Fruit fly (Drosophila melanogaster) Kc167 (cell line): Measurements from ENCODE around the gene CG31358.

Source experiments
- Myc ChIP-seq: fragments of >200 bp; optimal IDR thresholded peaks from 2 replicates; lab custom pipeline; 2017; ENCODE audit warnings: missing external identifiers
- Sin3A ChIP-seq: fragments of >200 bp; optimal IDR thresholded peaks from 2 replicates; lab custom pipeline; 2018; ENCODE audit warnings: missing external identifiers
- h ChIP-seq: fragments of >200 bp; optimal IDR thresholded peaks from 3 replicates; lab custom pipeline; 2018; ENCODE audit warnings: missing external identifiers
- insv ChIP-seq: fragments of >200 bp; optimal IDR thresholded peaks from 3 replicates; lab custom pipeline; 2018; ENCODE audit warnings: missing external identifiers
- psq ChIP-seq: fragments of >200 bp; optimal IDR thresholded peaks from 2 replicates; lab custom pipeline; 2017; ENCODE audit warnings: missing external identifiers
- ttk ChIP-seq: sonication (Bioruptor generic); optimal IDR thresholded peaks from 2 replicates; lab custom pipeline; 2017; ENCODE audit warnings: missing external identifiers

CG31358 gene

DNA sequence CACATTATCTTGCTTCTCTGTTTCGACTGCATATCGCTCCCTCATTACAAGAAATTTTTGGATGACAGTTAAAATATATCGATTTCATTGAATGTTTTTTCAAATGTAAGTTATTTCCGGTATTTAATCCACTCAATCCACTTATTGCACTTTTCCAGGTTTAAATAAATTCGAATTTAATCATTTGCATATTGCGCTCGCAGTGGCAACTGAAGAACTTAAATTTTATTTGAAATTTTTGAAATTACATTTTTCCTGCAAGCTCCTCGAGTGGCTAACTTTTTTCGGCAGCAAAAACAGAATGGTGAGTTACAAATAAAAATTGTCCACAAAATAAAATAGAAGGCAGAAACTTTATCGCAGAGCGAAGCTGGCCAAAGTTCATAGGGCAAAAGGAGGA is at the start of gene CG31358, which contains the start of the genes CG42504 and CG42505:
Gene CG31358, minus strand, starts transcription at position 101 of the 400 bp plus-strand sequence.
Gene CG42504, minus strand, starts transcription at position 101 of the 400 bp plus-strand sequence.
Gene CG42505, minus strand, starts transcription at position 101 of the 400 bp plus-strand sequence.
- TF ChIP-seq ttk = no peak
- no peak for TF ChIP-seq Myc (lab: Kevin White, UChicago)
- TF ChIP-seq psq (lab: Kevin White, UChicago) = no peak

DNA sequence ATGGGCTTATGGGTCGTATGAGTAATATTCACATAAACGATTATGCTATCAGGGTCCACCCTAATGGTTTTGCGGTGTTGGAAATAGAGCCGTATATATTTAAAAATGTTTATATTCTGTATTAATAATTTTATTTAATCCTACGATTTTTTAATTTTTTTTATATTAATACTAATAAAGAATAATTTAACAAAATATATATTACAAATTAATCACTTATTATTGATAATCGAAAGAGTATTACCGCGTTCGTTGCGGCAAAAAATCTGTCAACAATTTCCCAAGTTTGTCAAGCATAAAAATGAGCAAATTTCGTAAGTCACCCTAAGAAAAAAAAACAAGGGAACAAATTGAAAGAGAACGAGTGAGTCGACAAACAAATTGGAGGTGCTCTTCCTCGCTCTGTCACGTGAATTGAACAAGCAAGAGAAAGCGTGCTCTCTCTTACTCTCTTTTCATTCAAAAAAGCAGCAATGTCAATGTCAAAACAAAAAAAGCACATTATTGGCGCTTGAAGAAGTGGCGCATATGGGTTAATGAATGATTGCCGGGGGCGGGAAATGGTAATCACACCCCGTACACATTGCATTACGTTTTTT is 48.9 kb upstream of the CG31358 start:
- no peak for TF ChIP-seq Myc (lab: Kevin White, UChicago)
- TF ChIP-seq insv (lab: Kevin White, UChicago) = no peak
- TF ChIP-seq h (lab: Kevin White, UChicago) = no peak
- no peak for TF ChIP-seq ttk
- TF ChIP-seq psq (lab: Kevin White, UChicago) = no peak
- no peak for TF ChIP-seq Sin3A (lab: Kevin White, UChicago)

DNA sequence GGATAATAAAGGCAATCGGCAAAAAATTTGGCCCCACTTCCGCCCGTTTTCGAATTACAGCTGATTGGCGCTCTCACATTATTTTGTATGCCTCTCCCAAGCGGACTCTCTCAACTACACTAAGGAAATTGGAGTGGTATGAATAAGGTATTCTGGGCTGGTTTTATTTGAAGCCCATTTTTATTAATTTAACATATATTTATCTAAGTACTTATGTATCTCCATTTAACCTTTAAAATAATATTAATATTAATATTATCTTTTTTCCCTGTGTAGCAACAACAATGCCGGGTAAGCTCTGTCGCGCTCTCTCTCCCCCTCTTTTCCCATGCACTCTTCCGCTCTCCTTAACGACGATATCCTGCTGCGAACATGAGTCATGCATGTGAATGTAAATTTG is 47.4 kb upstream of the CG31358 start:
- TF ChIP-seq h (lab: Kevin White, UChicago) = no peak
- no peak for TF ChIP-seq psq (lab: Kevin White, UChicago)
- no peak for TF ChIP-seq Sin3A (lab: Kevin White, UChicago)
- no peak for TF ChIP-seq Myc (lab: Kevin White, UChicago)
- no peak for TF ChIP-seq insv (lab: Kevin White, UChicago)
- TF ChIP-seq ttk = no peak

DNA sequence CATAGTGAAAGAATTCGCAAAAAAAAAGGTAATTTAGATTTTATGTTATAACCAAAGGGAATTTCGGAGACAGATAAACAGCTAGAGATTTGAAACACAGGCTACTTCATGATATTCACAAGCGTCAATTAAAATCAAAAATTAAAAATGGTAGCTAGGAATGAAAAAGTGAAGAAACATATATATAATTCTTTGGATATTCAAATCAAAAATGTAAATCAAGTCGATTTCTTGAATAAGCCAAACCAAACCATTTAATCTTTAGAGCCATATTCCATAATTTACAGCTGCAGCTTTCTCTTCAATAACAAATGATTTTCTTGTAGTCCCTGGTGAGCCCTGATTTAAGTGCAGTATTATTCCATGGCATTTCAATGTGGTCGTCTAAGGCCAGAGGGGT is 31.3 kb upstream of the CG31358 start, which contains the start of gene CG14740:
Gene CG14740, minus strand, starts transcription at position 101 of the 400 bp plus-strand sequence.
- TF ChIP-seq h (lab: Kevin White, UChicago) = no peak
- no peak for TF ChIP-seq insv (lab: Kevin White, UChicago)
- TF ChIP-seq Myc (lab: Kevin White, UChicago) = no peak

DNA sequence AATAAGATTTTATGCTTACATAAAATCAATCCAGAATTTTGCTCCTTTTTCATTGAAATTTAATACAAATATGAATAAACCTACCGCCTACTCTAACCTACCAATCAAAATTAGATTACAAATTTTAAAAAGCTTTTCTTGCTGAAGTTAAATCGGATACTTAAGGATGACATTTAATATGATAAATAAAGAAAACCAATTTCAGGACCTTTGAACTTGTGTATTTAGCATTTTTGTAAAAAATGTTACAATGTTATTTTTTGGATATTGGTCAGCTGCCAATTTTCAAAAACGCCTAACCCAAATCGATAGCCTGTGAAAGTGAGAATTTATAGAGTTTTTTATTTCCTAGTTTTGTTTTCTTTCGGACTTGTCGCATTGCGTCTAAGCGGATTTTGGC is 17.6 kb upstream of the CG31358 start, which contains the start of gene CG14739:
Gene CG14739, minus strand, starts transcription at position 101 of the 400 bp plus-strand sequence.
- TF ChIP-seq h (lab: Kevin White, UChicago) = no peak
- no peak for TF ChIP-seq Sin3A (lab: Kevin White, UChicago)
- TF ChIP-seq ttk = no peak
- no peak for TF ChIP-seq Myc (lab: Kevin White, UChicago)
- no peak for TF ChIP-seq insv (lab: Kevin White, UChicago)
- TF ChIP-seq psq (lab: Kevin White, UChicago) = no peak

DNA sequence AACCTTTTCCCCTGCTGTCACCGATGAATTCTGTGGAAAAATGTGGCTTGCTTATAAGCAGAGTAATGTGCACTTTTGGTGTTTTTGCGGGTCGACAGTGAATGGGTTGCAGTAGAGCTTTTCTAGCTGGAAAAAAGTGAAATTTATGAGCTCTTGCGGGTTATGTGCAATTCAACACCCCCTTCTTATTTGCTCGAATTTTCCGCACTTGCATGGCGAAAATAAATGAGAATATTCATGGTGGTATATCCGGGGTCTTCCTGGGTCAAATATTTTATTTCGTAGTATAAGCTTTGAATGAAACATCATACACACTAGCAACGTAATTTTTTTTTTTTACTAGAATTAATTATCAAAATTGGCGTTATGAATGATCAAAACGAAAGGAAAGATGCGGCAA is 8.7 kb upstream of the CG31358 start, which contains the start of gene CG14736:
Gene CG14736, plus strand, starts transcription at position 301 of the 400 bp plus-strand sequence.
- TF ChIP-seq ttk = no peak
- TF ChIP-seq psq (lab: Kevin White, UChicago) = no peak
- TF ChIP-seq Myc (lab: Kevin White, UChicago) = no peak
- no peak for TF ChIP-seq Sin3A (lab: Kevin White, UChicago)
- no peak for TF ChIP-seq insv (lab: Kevin White, UChicago)
- no peak for TF ChIP-seq h (lab: Kevin White, UChicago)

DNA sequence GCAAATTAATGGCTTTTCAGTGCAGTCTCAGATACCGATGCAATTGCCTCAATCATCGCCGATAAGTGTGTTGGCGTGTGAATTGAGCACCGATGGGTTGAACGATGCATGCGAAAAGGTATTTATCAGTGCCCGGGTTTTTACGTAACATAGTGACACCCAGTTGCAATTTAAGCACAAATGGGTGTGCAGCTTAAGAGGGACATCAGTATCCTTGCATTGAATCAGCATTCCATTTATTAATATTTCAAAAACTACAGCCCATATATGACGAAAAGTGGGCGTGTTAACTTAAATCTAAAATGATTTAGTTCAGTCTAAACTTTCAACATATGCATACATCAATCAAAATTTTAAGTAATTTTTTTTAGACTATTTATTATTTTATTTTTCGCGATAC is 1.3 kb upstream of the CG31358 start, which contains the start of gene ssp5:
Gene ssp5, plus strand, starts transcription at position 301 of the 400 bp plus-strand sequence.
- TF ChIP-seq Sin3A (lab: Kevin White, UChicago) = no peak
- TF ChIP-seq Myc (lab: Kevin White, UChicago) = no peak
- no peak for TF ChIP-seq insv (lab: Kevin White, UChicago)
- no peak for TF ChIP-seq h (lab: Kevin White, UChicago)
- no peak for TF ChIP-seq psq (lab: Kevin White, UChicago)
- no peak for TF ChIP-seq ttk

DNA sequence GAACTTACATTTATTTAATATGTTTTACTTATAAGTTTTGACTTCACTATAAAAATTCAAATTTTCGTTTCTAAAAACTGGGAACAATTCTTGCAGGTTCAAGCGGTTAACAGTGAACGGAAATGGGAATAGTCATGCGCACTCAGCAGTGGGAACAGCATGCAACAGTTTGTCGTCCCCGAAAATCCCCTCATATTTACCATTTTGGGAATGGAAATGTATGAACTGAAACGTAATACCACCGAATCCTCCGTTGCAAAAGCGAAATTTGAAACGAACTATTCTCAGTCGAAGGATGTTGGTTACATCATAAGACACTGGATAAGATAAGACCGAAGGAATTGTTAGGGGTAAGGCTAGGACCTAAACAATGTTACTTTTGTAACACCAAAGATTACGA is 10.6 kb downstream of the CG31358 start:
- no peak for TF ChIP-seq psq (lab: Kevin White, UChicago)
- TF ChIP-seq ttk = no peak
- TF ChIP-seq insv (lab: Kevin White, UChicago) = no peak
- TF ChIP-seq Sin3A (lab: Kevin White, UChicago) = no peak

DNA sequence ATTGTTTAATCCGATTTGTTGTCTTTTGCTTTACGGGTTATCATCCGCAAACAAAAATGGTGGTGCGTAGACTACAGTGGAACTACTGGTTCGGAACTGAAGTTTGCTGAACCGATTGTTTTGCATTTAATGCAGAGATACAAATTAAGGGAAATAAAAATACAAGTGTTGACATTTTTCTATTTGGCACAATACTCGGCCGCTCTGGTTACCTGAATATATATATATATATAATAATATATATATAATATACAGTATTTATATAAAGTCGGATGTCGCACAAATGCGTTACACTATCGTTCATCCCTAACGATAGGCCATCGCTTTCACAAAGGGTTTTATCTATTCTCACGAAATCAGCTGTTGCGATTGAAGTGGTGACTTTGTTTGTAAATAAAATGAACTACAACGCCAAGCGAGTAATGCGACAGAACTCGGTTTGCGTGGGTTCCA is 14.7 kb downstream of the CG31358 start, which contains the start of the genes DCAF12 and Spt3:
Gene DCAF12, minus strand, starts transcription at position 204 of the 453 bp plus-strand sequence.
Gene Spt3, plus strand, starts transcription at position 329 of the 453 bp plus-strand sequence.
- no peak for TF ChIP-seq ttk

DNA sequence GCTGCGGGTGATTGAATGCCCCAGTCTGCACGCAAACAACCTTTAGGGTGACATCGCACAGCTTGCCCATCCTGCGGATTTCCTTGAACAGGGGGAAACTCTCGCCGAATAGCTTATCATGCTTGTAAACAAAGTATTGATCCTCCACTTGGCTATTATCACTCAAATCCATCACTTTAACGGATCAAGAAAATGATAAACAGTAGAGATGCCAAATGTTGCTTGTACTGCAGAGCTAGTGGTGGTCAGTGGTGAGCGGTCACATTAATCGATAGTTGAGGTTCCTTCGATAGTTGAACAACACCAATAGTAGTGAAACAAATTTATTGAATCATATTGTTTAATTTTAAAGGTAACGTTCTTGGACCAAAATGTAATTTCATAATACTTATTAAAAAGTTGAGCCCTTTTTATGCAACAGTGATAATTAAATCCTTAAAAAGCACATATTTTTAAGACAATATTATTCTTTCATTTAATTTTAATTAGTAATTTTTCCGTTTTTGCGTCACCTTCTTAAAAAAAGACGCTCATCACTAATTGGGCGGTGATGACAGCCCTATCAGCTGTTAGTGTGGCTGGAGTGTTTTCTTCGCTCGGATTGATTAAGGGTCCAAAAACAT is 21.2 kb downstream of the CG31358 start, which contains the start of the genes KLHL18 and GCC185:
Gene KLHL18, minus strand, starts transcription at position 233 of the 623 bp plus-strand sequence.
Gene GCC185, plus strand, starts transcription at position 571 of the 623 bp plus-strand sequence.
- TF ChIP-seq h (lab: Kevin White, UChicago) = no peak
- no peak for TF ChIP-seq Sin3A (lab: Kevin White, UChicago)
- TF ChIP-seq Myc (lab: Kevin White, UChicago) = no peak
- TF ChIP-seq psq (lab: Kevin White, UChicago) = no peak
- no peak for TF ChIP-seq insv (lab: Kevin White, UChicago)

DNA sequence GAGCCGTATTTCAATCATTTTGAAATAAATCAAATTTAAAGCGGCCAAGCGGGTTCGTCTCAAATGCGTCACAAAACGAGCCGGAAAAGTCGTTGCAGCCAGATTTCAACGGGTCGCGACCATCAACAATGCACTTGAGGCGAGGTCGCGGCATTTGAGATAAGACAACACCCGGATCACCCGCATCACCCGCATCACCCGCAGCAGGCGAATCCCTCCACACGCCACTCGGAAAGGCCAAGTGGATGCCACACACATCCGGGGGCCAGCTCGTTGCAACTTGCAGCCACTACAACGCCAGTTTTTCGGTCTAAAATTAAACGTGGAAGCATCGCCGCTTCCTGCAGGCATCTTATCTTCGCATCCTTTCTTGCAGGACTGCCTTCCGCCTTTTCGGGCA is 25.1 kb downstream of the CG31358 start:
- no peak for TF ChIP-seq h (lab: Kevin White, UChicago)
- no peak for TF ChIP-seq psq (lab: Kevin White, UChicago)
- TF ChIP-seq insv (lab: Kevin White, UChicago) = no peak
- TF ChIP-seq Sin3A (lab: Kevin White, UChicago) = no peak
- TF ChIP-seq ttk = no peak
- TF ChIP-seq Myc (lab: Kevin White, UChicago) = no peak

DNA sequence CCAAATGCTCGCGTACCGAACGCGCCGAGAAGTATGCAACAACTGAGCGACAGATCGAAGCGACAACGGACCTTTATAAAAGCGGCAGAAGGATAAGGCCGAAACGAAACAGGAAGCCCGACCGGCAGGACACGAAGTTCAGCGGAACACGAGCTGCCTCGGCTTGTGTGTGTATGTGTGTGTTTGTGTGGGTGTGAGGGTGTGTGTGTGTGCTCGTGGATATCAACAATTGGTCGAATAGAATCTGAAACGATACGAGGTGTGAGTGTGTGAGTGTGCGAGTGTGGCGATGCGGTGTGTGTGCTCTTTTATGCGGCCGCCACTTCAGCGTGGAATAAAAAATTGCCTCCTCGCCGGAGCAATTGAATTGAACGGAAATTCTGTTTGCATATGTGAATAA is 26.1 kb downstream of the CG31358 start, which contains the start of gene Tk:
Gene Tk, minus strand, starts transcription at position 57 of the 400 bp plus-strand sequence.
- no peak for TF ChIP-seq Sin3A (lab: Kevin White, UChicago)
- TF ChIP-seq ttk = no peak
- no peak for TF ChIP-seq Myc (lab: Kevin White, UChicago)
- TF ChIP-seq insv (lab: Kevin White, UChicago) = no peak
- TF ChIP-seq h (lab: Kevin White, UChicago) = no peak
- no peak for TF ChIP-seq psq (lab: Kevin White, UChicago)
